Worm (Caenorhabditis elegans) whole organism, young adult: ENCODE measurements around the gene R03G8.3.

Source experiments
- Y56A3A.18 ChIP-seq: fragments of 200-800 bp; sonication (Bioruptor generic); IDR thresholded peaks from 2 replicates; pipeline ENCODE4 v1.3.6; 2022; ENCODE audit warnings: missing genetic modification reagents, missing genetic modification characterization, missing compliant biosample characterization
- akir-1 ChIP-seq: fragments of 200-800 bp; sonication (Bioruptor generic); optimal IDR thresholded peaks from 2 replicates; lab custom pipeline; 2018; ENCODE audit warnings: mild to moderate bottlenecking, missing genetic modification characterization, moderate library complexity, missing compliant biosample characterization
- ccch-3 ChIP-seq: fragments of 200-800 bp; sonication (Bioruptor generic); optimal IDR thresholded peaks from 2 replicates; lab custom pipeline; 2018; ENCODE audit warnings: mild to moderate bottlenecking, missing genetic modification characterization, missing compliant biosample characterization
- ceh-58 ChIP-seq: fragments of 200-800 bp; sonication (Bioruptor generic); IDR thresholded peaks from 2 replicates; pipeline ENCODE4 v1.3.6; 2022; ENCODE audit warnings: missing genetic modification characterization, missing compliant biosample characterization
- efl-1 ChIP-seq: fragments of 150-350 bp; optimal IDR thresholded peaks from 2 replicates; lab custom pipeline; 2014; ENCODE audit warnings: missing biosample characterization, missing genetic modification reagents, missing genetic modification characterization
- lin-54 ChIP-seq: fragments of 200-800 bp; sonication (Bioruptor generic); optimal IDR thresholded peaks from 2 replicates; lab custom pipeline; 2018; ENCODE audit warnings: mild to moderate bottlenecking, missing genetic modification characterization, missing compliant biosample characterization
- rpc-1 ChIP-seq, 2 experiments: fragments of 150-350 bp in 1 of 2; sonication (generic microtip) in 1 of 2; optimal IDR thresholded peaks; 2 replicates each; lab custom pipeline; 2014 to 2018; ENCODE audit warnings: missing biosample characterization in 1 of 2, missing genetic modification characterization in 1 of 2, missing genetic modification reagents in 1 of 2, missing genotype in 1 of 2
- sptf-2 ChIP-seq: fragments of 200-800 bp; sonication (Bioruptor generic); optimal IDR thresholded peaks from 2 replicates; lab custom pipeline; 2018; ENCODE audit warnings: mild to moderate bottlenecking, missing genetic modification characterization, missing compliant biosample characterization
- tlf-1 ChIP-seq: fragments of 200-800 bp; sonication (Bioruptor generic); optimal IDR thresholded peaks from 2 replicates; lab custom pipeline; 2018; ENCODE audit warnings: mild to moderate bottlenecking, missing genetic modification characterization, missing compliant biosample characterization
- unc-62 ChIP-seq: fragments of 150-350 bp; optimal IDR thresholded peaks from 2 replicates; lab custom pipeline; 2014; ENCODE audit warnings: missing biosample characterization, missing genetic modification reagents, missing genetic modification characterization

- TF ChIP-seq ccch-3 (GFP tag; lab: Kevin White, UChicago) (no peak), Y56A3A.18 (GFP tag; lab: Robert Waterston, UW) (no peak), lin-54 (GFP tag; lab: Kevin White, UChicago) (no peak), ceh-58 (GFP tag; lab: Robert Waterston, UW) (no peak), tlf-1 (GFP tag; lab: Kevin White, UChicago) (no peak), akir-1 (no peak), efl-1 (GFP tag; lab: Kevin White, UChicago) (no peak), unc-62 (GFP tag; lab: Kevin White, UChicago) (no peak), rpc-1 (optimal IDR thresholded peaks at IDR 0.05; lab: Kevin White, UChicago) (no peak), rpc-1 (tag; optimal IDR thresholded peaks at IDR 0.05; lab: Kevin White, UChicago) (no peak), sptf-2 (GFP tag; lab: Kevin White, UChicago) (no peak)
These were observed 29.1 kb downstream of the R03G8.3 start for ce11 chrX:13119900-13120299.
